Fruit fly (Drosophila melanogaster): ENCODE data around the gene Ubr3.

Ubr3 gene

dm6 chrX:7920081-7920688 lies 15.5 kb upstream of the Ubr3 start, which contains the start of the genes hdm and Ykt6 (continued):
- TF ChIP-seq CG3163 (GFP tag; optimal IDR thresholded peaks at IDR 0.05) = peak; percentile 73
- peak; percentile 96 for TF ChIP-seq hbn (GFP tag; IDR thresholded peaks at IDR 0.05; ENCODE audit: partially characterized antibody)
- peak; percentile 97 for TF ChIP-seq Neu2 (GFP tag; optimal IDR thresholded peaks at IDR 0.05; ENCODE audit: borderline replicate concordance)
- TF ChIP-seq CG9437 (GFP tag; optimal IDR thresholded peaks at IDR 0.05) = peak; percentile 39
- TF ChIP-seq Chrac-16 (GFP tag; optimal IDR thresholded peaks at IDR 0.05) = peak; percentile 74
- peak; percentile 81 for TF ChIP-seq trem (tag; optimal IDR thresholded peaks at IDR 0.05)
- TF ChIP-seq NC2β (GFP tag; optimal IDR thresholded peaks at IDR 0.05) = peak; percentile 81
- TF ChIP-seq Optix (GFP tag; IDR thresholded peaks at IDR 0.05) = peak; percentile 85; the same call in 2 of the 3 replicates
- TF ChIP-seq Hsf (GFP tag; optimal IDR thresholded peaks at IDR 0.05) = peak; percentile 77
- no peak for TF ChIP-seq Oli (tag; optimal IDR thresholded peaks at IDR 0.05)
- TF ChIP-seq CG33557 (GFP tag; optimal IDR thresholded peaks at IDR 0.05) = peak; percentile 66
- TF ChIP-seq NC2α (GFP tag; optimal IDR thresholded peaks at IDR 0.05) = peak; percentile 51
- TF ChIP-seq dpn (GFP tag; optimal IDR thresholded peaks at IDR 0.05) = peak; percentile 86 to 87
- TF ChIP-seq salm (tag; optimal IDR thresholded peaks at IDR 0.05) = peak; percentile 12
- peak; percentile 78; the same call in 1 of the 2 replicates for TF ChIP-seq rib (GFP tag; IDR thresholded peaks at IDR 0.05)
- peak; percentile 68 for TF ChIP-seq Six4 (GFP tag; optimal IDR thresholded peaks at IDR 0.05)
- TF ChIP-seq Deaf1 (tag; optimal IDR thresholded peaks at IDR 0.05) = peak; percentile 60
- TF ChIP-seq bigmax (GFP tag; optimal IDR thresholded peaks at IDR 0.05) = no peak
- peak; percentile 80 for TF ChIP-seq CG17328 (GFP tag; IDR thresholded peaks at IDR 0.05)
- TF ChIP-seq Meics (GFP tag; optimal IDR thresholded peaks at IDR 0.05) = no peak
- TF ChIP-seq vfl (GFP tag; optimal IDR thresholded peaks at IDR 0.05) = peak; percentile 37
- peak; percentile 77 for TF ChIP-seq CG6689 (GFP tag; IDR thresholded peaks at IDR 0.05)
- peak; percentile 97 for TF ChIP-seq unc-4 (GFP tag; IDR thresholded peaks at IDR 0.05; ENCODE audit: partially characterized antibody)
- TF ChIP-seq luna (GFP tag; optimal IDR thresholded peaks at IDR 0.05) = peak; percentile 38
- TF ChIP-seq PHDP (tag; optimal IDR thresholded peaks at IDR 0.05) = peak; percentile 72
- peak; percentile 75 for TF ChIP-seq ap (GFP tag; IDR thresholded peaks at IDR 0.05)
- no peak for TF ChIP-seq D (optimal IDR thresholded peaks at IDR 0.05)
- TF ChIP-seq D (GFP tag; optimal IDR thresholded peaks at IDR 0.05) = peak; percentile 48
- TF ChIP-seq dimm (GFP tag; IDR thresholded peaks at IDR 0.05) = no peak
- peak; percentile 10; the same call in 1 of the 2 replicates for TF ChIP-seq Poxn (GFP tag; IDR thresholded peaks at IDR 0.05)
- TF ChIP-seq CG11723 (GFP tag; optimal IDR thresholded peaks at IDR 0.05) = no peak
- TF ChIP-seq lov (optimal IDR thresholded peaks at IDR 0.05) = no peak
- peak; percentile 69; the same call in 1 of the 3 replicates for TF ChIP-seq lov (GFP tag; IDR thresholded peaks at IDR 0.05)
- no peak for TF ChIP-seq Blimp-1 (GFP tag; optimal IDR thresholded peaks at IDR 0.05)
- peak; percentile 79 for TF ChIP-seq CG4404 (GFP tag; IDR thresholded peaks at IDR 0.05)
- TF ChIP-seq cas (GFP tag; IDR thresholded peaks at IDR 0.05) = peak; percentile 45; the same call in 1 of the 2 replicates
- TF ChIP-seq CG14667 (GFP tag; IDR thresholded peaks at IDR 0.05) = peak; percentile 71
- peak; percentile 9 for TF ChIP-seq BtbVII (GFP tag; optimal IDR thresholded peaks at IDR 0.05)
- TF ChIP-seq NK7.1 (GFP tag; optimal IDR thresholded peaks at IDR 0.05) = peak; percentile 51
- TF ChIP-seq Atf-2 (GFP tag; optimal IDR thresholded peaks at IDR 0.05) = peak; percentile 62
- TF ChIP-seq Tbp (GFP tag; optimal IDR thresholded peaks at IDR 0.05) = no peak
- peak; percentile 21 for TF ChIP-seq CG5180 (GFP tag; optimal IDR thresholded peaks at IDR 0.05)
- TF ChIP-seq CG7786 (GFP tag; optimal IDR thresholded peaks at IDR 0.05) = peak; percentile 85
- TF ChIP-seq CG1792 (GFP tag; optimal IDR thresholded peaks at IDR 0.05) = peak; percentile 64
- TF ChIP-seq CG14860 (GFP tag; IDR thresholded peaks at IDR 0.05; ENCODE audit: partially characterized antibody) = peak; percentile 93
- TF ChIP-seq B-H1 (GFP tag; IDR thresholded peaks at IDR 0.05) = peak; percentile 44; the same call in 2 of the 3 replicates
- peak in 1 of 2 experiments; percentile 58 for TF ChIP-seq crp (GFP tag; optimal IDR thresholded peaks at IDR 0.05)
- TF ChIP-seq ewg (GFP tag; optimal IDR thresholded peaks at IDR 0.05) = peak; percentile 85
- TF ChIP-seq gt (GFP tag; IDR thresholded peaks at IDR 0.05) = peak; percentile 53
- peak; percentile 43 for TF ChIP-seq psq (GFP tag; optimal IDR thresholded peaks at IDR 0.05)

All from whole organism, embryonic.